Fruit fly (Drosophila melanogaster): Measurements from ENCODE around the gene Hyls1.

DNA sequence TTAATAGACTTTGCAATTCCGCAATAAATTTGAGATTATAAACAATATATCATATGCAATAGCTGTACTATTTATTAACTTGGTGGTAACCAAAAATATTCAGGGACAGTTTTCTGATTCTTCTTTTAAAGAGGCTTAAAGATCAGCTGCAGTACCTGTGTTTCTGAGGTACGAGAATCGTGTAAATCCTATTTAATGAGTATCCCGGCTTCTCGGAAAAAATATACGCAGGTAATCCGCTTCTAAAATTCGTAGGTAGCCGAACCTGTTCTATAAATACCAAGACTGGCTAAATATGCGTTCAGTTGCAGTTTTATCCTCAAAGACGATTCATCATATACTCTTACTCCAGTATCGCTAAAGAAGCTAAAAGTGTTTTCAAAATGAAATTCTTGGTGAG is 22.8 kb downstream of the Hyls1 start, which contains the start of gene CG4440:
- TF ChIP-seq CG32532 (GFP tag; IDR thresholded peaks at IDR 0.05) = no peak
- TF ChIP-seq Hr78 (GFP tag; optimal IDR thresholded peaks at IDR 0.05) = no peak
